Worm (Caenorhabditis elegans) whole organism, L4/young adult: ENCODE measurements around the gene F18H3.1.

Experiments used
- W03F9.2 ChIP-seq: fragments of 150-350 bp; optimal IDR thresholded peaks from 2 replicates; lab custom pipeline; 2014; ENCODE audit warnings: missing biosample characterization, missing genetic modification characterization
- dao-5 ChIP-seq: sonication (generic microtip); optimal IDR thresholded peaks from 2 replicates; lab custom pipeline; 2016; ENCODE audit warnings: missing genotype, missing genetic modification characterization, moderate library complexity, missing compliant biosample characterization
- him-1 ChIP-seq: sonication (generic microtip); optimal IDR thresholded peaks from 2 replicates; lab custom pipeline; 2016; ENCODE audit warnings: missing genotype, missing genetic modification reagents, missing genetic modification characterization, missing compliant biosample characterization

- TF ChIP-seq him-1 (tag; lab: Kevin White, UChicago) (no peak), W03F9.2 (no peak), dao-5 (tag; lab: Kevin White, UChicago) (no peak)
Measured at ce11 chrX:13506043-13506442, 13.4 kb upstream of the F18H3.1 start.
